Worm (Caenorhabditis elegans) whole organism, L4 larva: ENCODE results near the gene srh-295.

Experiments
- Y105C5A.15 ChIP-seq: fragments of 200-800 bp; sonication (Bioruptor generic); IDR thresholded peaks from 2 replicates; pipeline ENCODE4 v1.3.6; 2022; ENCODE audit warnings: missing genetic modification characterization, missing compliant biosample characterization
- Y75B8A.6 ChIP-seq: fragments of 200-800 bp; sonication (Bioruptor generic); IDR thresholded peaks from 2 replicates; pipeline ENCODE4 v1.3.6; 2022; ENCODE audit warnings: missing genetic modification reagents, missing genetic modification characterization, missing compliant biosample characterization
- ZK546.5 ChIP-seq, 2 experiments: sonication (generic microtip); optimal IDR thresholded peaks; 2 replicates each; lab custom pipeline; 2017; ENCODE audit warnings: missing biosample characterization in 2 of 2, missing genetic modification characterization in 2 of 2
- ama-1 ChIP-seq: fragments of 150-350 bp; optimal IDR thresholded peaks from 2 replicates; lab custom pipeline; 2014; ENCODE audit warnings: inconsistent platforms, mixed read lengths
- dpl-1 ChIP-seq: fragments of 150-350 bp; optimal IDR thresholded peaks from 2 replicates; lab custom pipeline; 2014; ENCODE audit warnings: missing biosample characterization, missing genetic modification reagents, missing genetic modification characterization
- fkh-10 ChIP-seq: fragments of 150-350 bp; optimal IDR thresholded peaks from 2 replicates; lab custom pipeline; 2014; ENCODE audit warnings: missing biosample characterization, missing genetic modification reagents, missing genetic modification characterization
- hmg-1.1 ChIP-seq: fragments of 200-800 bp; sonication (Bioruptor generic); IDR thresholded peaks from 2 replicates; pipeline ENCODE4 v1.3.6; 2022; ENCODE audit warnings: missing genetic modification reagents, missing genetic modification characterization, missing compliant biosample characterization
- lin-39 ChIP-seq: fragments of 150-350 bp; optimal IDR thresholded peaks from 2 replicates; lab custom pipeline; 2014; ENCODE audit warnings: missing biosample characterization, missing genetic modification reagents, missing genetic modification characterization
- mdl-1 ChIP-seq, 2 experiments: fragments of 150-350 bp in 1 of 2; sonication (generic microtip) in 1 of 2; optimal IDR thresholded peaks; 2 replicates each; lab custom pipeline; 2014 to 2017; ENCODE audit warnings: missing biosample characterization in 2 of 2, missing genetic modification characterization in 2 of 2
- nhr-10 ChIP-seq: fragments of 150-350 bp; optimal IDR thresholded peaks from 2 replicates; lab custom pipeline; 2014; ENCODE audit warnings: missing biosample characterization, missing genetic modification characterization
- nhr-42 ChIP-seq: fragments of 200-800 bp; sonication (Bioruptor generic); IDR thresholded peaks from 2 replicates; pipeline ENCODE4 v1.3.6; 2022; ENCODE audit warnings: missing genetic modification characterization, missing compliant biosample characterization
- nhr-77 ChIP-seq: fragments of 150-350 bp; optimal IDR thresholded peaks from 2 replicates; lab custom pipeline; 2014; ENCODE audit warnings: missing biosample characterization, missing genetic modification characterization
- unc-130 ChIP-seq: sonication (generic microtip); optimal IDR thresholded peaks from 2 replicates; lab custom pipeline; 2016; ENCODE audit warnings: missing genetic modification reagents, missing genetic modification characterization, missing compliant biosample characterization
- unc-62 ChIP-seq, 3 experiments: fragments of 150-350 bp in 1 of 3; sonication (generic microtip); optimal IDR thresholded peaks in 2 of 3; peaks in 1 of 3; 1 replicate in 1 of 3; 2 replicates in 2 of 3; lab custom pipeline; 2014 to 2017; ENCODE audit warnings: missing biosample characterization in 3 of 3, missing genetic modification characterization in 3 of 3, missing genetic modification reagents in 3 of 3, missing genotype in 1 of 3

DNA sequence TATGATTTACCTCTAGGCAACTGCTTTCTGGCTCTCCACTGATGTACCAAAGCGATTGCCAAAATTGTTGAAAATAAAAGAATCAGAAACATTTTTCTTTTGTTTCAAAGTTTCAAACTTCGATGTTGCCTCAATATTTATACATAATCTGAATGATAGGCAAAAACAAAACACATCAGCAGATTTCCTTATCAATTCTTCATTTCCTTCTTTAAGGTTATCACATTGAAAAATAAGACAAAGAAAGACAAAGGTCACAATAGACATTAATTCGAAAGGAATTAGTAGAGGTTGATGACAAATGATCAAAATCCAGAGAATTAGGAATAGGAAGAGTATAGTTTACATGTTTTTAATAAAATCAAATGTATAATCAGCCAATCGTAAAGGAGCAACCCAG is 39.4 kb upstream of the srh-295 start, which contains the start of gene cyp-34A2:
- TF ChIP-seq ZK546.5 (tag; optimal IDR thresholded peaks at IDR 0.05; lab: Kevin White, UChicago) (no peak), nhr-10 (no peak), dpl-1 (GFP tag; lab: Kevin White, UChicago) (no peak), ama-1 (lab: Kevin White, UChicago) (no peak), hmg-1.1 (GFP tag; lab: Robert Waterston, UW) (no peak), Y75B8A.6 (GFP tag; lab: Robert Waterston, UW) (no peak), unc-62 (GFP tag; optimal IDR thresholded peaks at IDR 0.05 in 1 of 2; lab: Kevin White, UChicago) (no peak), unc-62 (tag; optimal IDR thresholded peaks at IDR 0.05; lab: Kevin White, UChicago) (no peak), lin-39 (tag; lab: Kevin White, UChicago) (no peak), Y105C5A.15 (no peak), nhr-42 (GFP tag; lab: Robert Waterston, UW) (no peak), fkh-10 (no peak), unc-130 (GFP tag; lab: Kevin White, UChicago) (no peak), nhr-77 (no peak), mdl-1 (tag; optimal IDR thresholded peaks at IDR 0.05; lab: Kevin White, UChicago) (no peak)
